Worm (Caenorhabditis elegans) whole organism, late embryonic: ENCODE results near the gene msi-1.

Experiments
- C08G9.2 ChIP-seq: sonication (generic microtip); optimal IDR thresholded peaks from 2 replicates; lab custom pipeline; 2016; ENCODE audit warnings: mild to moderate bottlenecking, missing genetic modification characterization, moderate library complexity, missing compliant biosample characterization
- F13H6.1 ChIP-seq: sonication (generic microtip); optimal IDR thresholded peaks from 2 replicates; lab custom pipeline; 2016; ENCODE audit warnings: missing genetic modification characterization, missing compliant biosample characterization
- K09A11.1 ChIP-seq: sonication (generic microtip); optimal IDR thresholded peaks from 2 replicates; lab custom pipeline; 2017; ENCODE audit warnings: antibody characterized with exemption, mild to moderate bottlenecking, missing genetic modification characterization, missing compliant biosample characterization; ENCODE audit not compliant: insufficient read depth
- T23F11.4 ChIP-seq: fragments of 200-800 bp; sonication (Bioruptor generic); optimal IDR thresholded peaks from 2 replicates; lab custom pipeline; 2018; ENCODE audit warnings: mild to moderate bottlenecking, missing genetic modification characterization, missing compliant biosample characterization
- Y22D7AL.16 ChIP-seq: sonication (generic microtip); optimal IDR thresholded peaks from 2 replicates; lab custom pipeline; 2016; ENCODE audit warnings: missing genetic modification characterization, missing compliant biosample characterization
- ama-1 ChIP-seq: fragments of 150-350 bp; optimal IDR thresholded peaks from 2 replicates; lab custom pipeline; 2014
- ceh-14 ChIP-seq: sonication (generic microtip); optimal IDR thresholded peaks from 2 replicates; lab custom pipeline; 2016; ENCODE audit warnings: missing genotype, missing genetic modification characterization, missing compliant biosample characterization
- ceh-18 ChIP-seq: sonication (generic microtip); optimal IDR thresholded peaks from 2 replicates; lab custom pipeline; 2016; ENCODE audit warnings: missing genetic modification characterization, missing compliant biosample characterization
- ceh-22 ChIP-seq: sonication (generic microtip); optimal IDR thresholded peaks from 2 replicates; lab custom pipeline; 2017; ENCODE audit warnings: missing biosample characterization, missing genetic modification characterization
- ceh-31 ChIP-seq: sonication (generic microtip); optimal IDR thresholded peaks from 2 replicates; lab custom pipeline; 2016; ENCODE audit warnings: missing genetic modification characterization, missing compliant biosample characterization
- ceh-9 ChIP-seq: sonication (generic microtip); optimal IDR thresholded peaks from 2 replicates; lab custom pipeline; 2016; ENCODE audit warnings: mild to moderate bottlenecking, missing genetic modification characterization, inconsistent platforms, missing compliant biosample characterization
- che-1 ChIP-seq: sonication (generic microtip); optimal IDR thresholded peaks from 2 replicates; lab custom pipeline; 2016; ENCODE audit warnings: mild to moderate bottlenecking, missing genetic modification characterization, missing compliant biosample characterization
- elt-2 ChIP-seq: sonication (generic microtip); optimal IDR thresholded peaks from 2 replicates; lab custom pipeline; 2016; ENCODE audit warnings: missing genetic modification reagents, missing genetic modification characterization, missing compliant biosample characterization
- ets-4 ChIP-seq: sonication (generic microtip); optimal IDR thresholded peaks from 2 replicates; lab custom pipeline; 2016; ENCODE audit warnings: missing genetic modification characterization, missing compliant biosample characterization
- fkh-10 ChIP-seq: fragments of 150-350 bp; optimal IDR thresholded peaks from 2 replicates; lab custom pipeline; 2014; ENCODE audit warnings: missing biosample characterization, missing genetic modification reagents, missing genetic modification characterization
- fkh-6 ChIP-seq: sonication (generic microtip); optimal IDR thresholded peaks from 2 replicates; lab custom pipeline; 2016; ENCODE audit warnings: missing genetic modification characterization, missing compliant biosample characterization
- gmeb-2 ChIP-seq: sonication (generic microtip); optimal IDR thresholded peaks from 2 replicates; lab custom pipeline; 2016; ENCODE audit warnings: missing genetic modification characterization, inconsistent platforms, missing compliant biosample characterization
- hlh-13 ChIP-seq: fragments of 200-800 bp; sonication (Bioruptor generic); optimal IDR thresholded peaks from 2 replicates; lab custom pipeline; 2018; ENCODE audit warnings: mild to moderate bottlenecking, missing genetic modification characterization, missing compliant biosample characterization
- hlh-15 ChIP-seq: sonication (generic microtip); optimal IDR thresholded peaks from 2 replicates; lab custom pipeline; 2016; ENCODE audit warnings: missing genetic modification characterization, missing compliant biosample characterization
- hlh-6 ChIP-seq: sonication (generic microtip); optimal IDR thresholded peaks from 2 replicates; lab custom pipeline; 2016; ENCODE audit warnings: missing genotype, missing genetic modification characterization, missing compliant biosample characterization
- lim-6 ChIP-seq: sonication (generic microtip); optimal IDR thresholded peaks from 2 replicates; lab custom pipeline; 2016; ENCODE audit warnings: missing genetic modification characterization, missing compliant biosample characterization
- madf-2 ChIP-seq: sonication (generic microtip); optimal IDR thresholded peaks from 2 replicates; lab custom pipeline; 2017; ENCODE audit warnings: missing genetic modification characterization, missing compliant biosample characterization
- nhr-11 ChIP-seq: fragments of 150-350 bp; optimal IDR thresholded peaks from 2 replicates; lab custom pipeline; 2014; ENCODE audit warnings: missing biosample characterization, missing genetic modification characterization
- npax-4 ChIP-seq: sonication (generic microtip); optimal IDR thresholded peaks from 2 replicates; lab custom pipeline; 2016; ENCODE audit warnings: missing genetic modification characterization, missing compliant biosample characterization
- pat-9 ChIP-seq: fragments of 200-800 bp; sonication (Bioruptor generic); optimal IDR thresholded peaks from 2 replicates; lab custom pipeline; 2018; ENCODE audit warnings: mild to moderate bottlenecking, missing genetic modification characterization, moderate library complexity, missing compliant biosample characterization
- pha-2 ChIP-seq: sonication (generic microtip); optimal IDR thresholded peaks from 2 replicates; lab custom pipeline; 2017; ENCODE audit warnings: mild to moderate bottlenecking, missing genetic modification characterization, missing compliant biosample characterization
- pha-4 ChIP-seq: fragments of 150-350 bp; optimal IDR thresholded peaks from 2 replicates; lab custom pipeline; 2018; ENCODE audit warnings: missing biosample characterization, missing genetic modification reagents, missing genetic modification characterization
- pqm-1 ChIP-seq: sonication (generic microtip); optimal IDR thresholded peaks from 2 replicates; lab custom pipeline; 2016; ENCODE audit warnings: missing genetic modification characterization, missing compliant biosample characterization
- ref-2 ChIP-seq: sonication (generic microtip); optimal IDR thresholded peaks from 2 replicates; lab custom pipeline; 2016; ENCODE audit warnings: missing genetic modification characterization, missing compliant biosample characterization
- sdc-2 ChIP-seq: sonication (generic microtip); optimal IDR thresholded peaks from 2 replicates; lab custom pipeline; 2016; ENCODE audit warnings: missing genotype, missing genetic modification characterization, missing compliant biosample characterization
- sox-4 ChIP-seq: sonication (generic microtip); optimal IDR thresholded peaks from 2 replicates; lab custom pipeline; 2017; ENCODE audit warnings: mild to moderate bottlenecking, missing genetic modification characterization, inconsistent platforms, missing compliant biosample characterization
- syd-9 ChIP-seq: sonication (generic microtip); optimal IDR thresholded peaks from 2 replicates; lab custom pipeline; 2016; ENCODE audit warnings: mild to moderate bottlenecking, missing genetic modification characterization, moderate library complexity, missing compliant biosample characterization
- tbx-7 ChIP-seq: sonication (generic microtip); optimal IDR thresholded peaks from 2 replicates; lab custom pipeline; 2016; ENCODE audit warnings: missing genotype, missing genetic modification characterization, missing compliant biosample characterization
- unc-3 ChIP-seq, 2 experiments: fragments of 200-800 bp in 1 of 2; sonication (Bioruptor generic) in 1 of 2; sonication (generic microtip) in 1 of 2; conservative IDR thresholded peaks in 1 of 2; optimal IDR thresholded peaks in 1 of 2; 2 replicates each; pipeline versions ENCODE4 v1.3.6 to Lab custom; 2016 to 2022; ENCODE audit warnings: missing compliant biosample characterization in 2 of 2, missing genetic modification characterization in 2 of 2, missing genetic modification reagents in 1 of 2
- unc-55 ChIP-seq: sonication (generic microtip); optimal IDR thresholded peaks from 2 replicates; lab custom pipeline; 2017; ENCODE audit warnings: missing biosample characterization, missing genetic modification reagents, missing genetic modification characterization
- zip-5 ChIP-seq: sonication (generic microtip); optimal IDR thresholded peaks from 2 replicates; lab custom pipeline; 2016; ENCODE audit warnings: missing genetic modification characterization, missing compliant biosample characterization

Gene msi-1

ce11 chrIII:3959206-3959605 is 17.0 kb downstream of the msi-1 start:
- TF ChIP-seq T23F11.4 (GFP tag; lab: Kevin White, UChicago) (no peak), unc-55 (GFP tag; lab: Kevin White, UChicago) (no peak), unc-3 (GFP tag; conservative IDR thresholded peaks at IDR 0.05; lab: Robert Waterston, UW) (no peak), unc-3 (tag; optimal IDR thresholded peaks at IDR 0.05; lab: Kevin White, UChicago) (no peak), lim-6 (tag; lab: Kevin White, UChicago) (no peak), fkh-10 (GFP tag; lab: Kevin White, UChicago) (no peak), ceh-9 (tag; lab: Kevin White, UChicago) (no peak), syd-9 (tag; lab: Kevin White, UChicago) (no peak), ceh-22 (tag; lab: Kevin White, UChicago) (no peak), pha-4 (tag; lab: Kevin White, UChicago) (no peak), npax-4 (tag; lab: Kevin White, UChicago) (no peak), sox-4 (tag; lab: Kevin White, UChicago) (no peak), hlh-6 (tag; lab: Kevin White, UChicago) (no peak), sdc-2 (tag; lab: Kevin White, UChicago) (no peak), pha-2 (tag; lab: Kevin White, UChicago) (no peak), ets-4 (no peak), elt-2 (tag; lab: Kevin White, UChicago) (no peak), ceh-14 (no peak), hlh-13 (GFP tag; lab: Kevin White, UChicago) (no peak), tbx-7 (tag; lab: Kevin White, UChicago) (no peak), che-1 (tag; lab: Kevin White, UChicago) (no peak)

DNA sequence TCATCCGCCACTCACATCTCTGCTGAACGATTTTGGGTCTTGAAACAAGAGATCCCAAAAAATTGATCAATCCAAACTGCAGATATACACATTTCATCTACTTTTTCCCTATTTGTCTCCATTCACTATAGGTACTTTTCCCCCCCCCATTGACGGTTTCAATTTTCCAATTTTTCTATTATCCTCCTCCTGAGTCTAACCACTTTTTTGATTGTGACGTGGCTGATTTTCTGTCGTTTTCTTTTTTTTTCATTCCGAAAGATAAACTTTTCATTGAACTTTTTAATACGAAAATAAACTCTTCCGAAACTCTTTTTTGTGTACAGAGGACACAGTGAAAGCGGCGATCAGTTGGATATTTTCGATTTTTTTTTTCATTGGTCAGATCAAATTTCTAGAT is 18.3 kb downstream of the msi-1 start:
- no peak for TF ChIP-seq gmeb-2 (tag; lab: Kevin White, UChicago)
- TF ChIP-seq elt-2 (tag; lab: Kevin White, UChicago): no peak
- no peak for TF ChIP-seq Y22D7AL.16 (tag; lab: Kevin White, UChicago)
- TF ChIP-seq K09A11.1 (tag; lab: Kevin White, UChicago): no peak
- TF ChIP-seq ama-1 (lab: Kevin White, UChicago): no peak
- TF ChIP-seq pat-9 (tag; lab: Kevin White, UChicago): no peak
- TF ChIP-seq madf-2 (tag; lab: Kevin White, UChicago): no peak
- no peak for TF ChIP-seq fkh-10 (GFP tag; lab: Kevin White, UChicago)
- TF ChIP-seq hlh-15 (tag; lab: Kevin White, UChicago): no peak
- no peak for TF ChIP-seq ref-2 (tag; lab: Kevin White, UChicago)
- no peak for TF ChIP-seq ets-4
- TF ChIP-seq C08G9.2 (tag; lab: Kevin White, UChicago): no peak
- no peak for TF ChIP-seq ceh-18 (tag; lab: Kevin White, UChicago)
- TF ChIP-seq zip-5: no peak
- TF ChIP-seq nhr-11 (tag; lab: Kevin White, UChicago): no peak
- TF ChIP-seq che-1 (tag; lab: Kevin White, UChicago): no peak
- TF ChIP-seq npax-4 (tag; lab: Kevin White, UChicago): no peak
- no peak for TF ChIP-seq lim-6 (tag; lab: Kevin White, UChicago)
- TF ChIP-seq ceh-31 (tag; lab: Kevin White, UChicago): no peak

ce11 chrIII:3957119-3957739 is 19.0 kb downstream of the msi-1 start:
- TF ChIP-seq nhr-11 (tag; lab: Kevin White, UChicago) (no peak), npax-4 (tag; lab: Kevin White, UChicago) (no peak), hlh-15 (tag; lab: Kevin White, UChicago) (no peak), fkh-6 (no peak), hlh-13 (GFP tag; lab: Kevin White, UChicago) (no peak), tbx-7 (tag; lab: Kevin White, UChicago) (no peak), madf-2 (tag; lab: Kevin White, UChicago) (no peak), F13H6.1 (tag; lab: Kevin White, UChicago) (no peak), lim-6 (tag; lab: Kevin White, UChicago) (no peak), T23F11.4 (GFP tag; lab: Kevin White, UChicago) (no peak), pqm-1 (no peak), ceh-31 (tag; lab: Kevin White, UChicago) (no peak), hlh-6 (tag; lab: Kevin White, UChicago) (no peak), che-1 (tag; lab: Kevin White, UChicago) (no peak), Y22D7AL.16 (tag; lab: Kevin White, UChicago) (no peak)
